Worm (Caenorhabditis elegans) whole organism, L1 larva: ENCODE data around the gene zipt-2.3.
A peak's percentile ranks its signal among the peaks of the same experiment; 100 is the strongest.

ENCODE experiments used
- ceh-82 ChIP-seq, 3 experiments: fragments of 150-350 bp in 1 of 3; sonication (generic microtip) in 2 of 3; optimal IDR thresholded peaks; 2 replicates each; lab custom pipeline; 2014 to 2017; ENCODE audit warnings: missing biosample characterization in 3 of 3, missing genetic modification characterization in 3 of 3
- nhr-237 ChIP-seq: fragments of 150-350 bp; optimal IDR thresholded peaks from 2 replicates; lab custom pipeline; 2014; ENCODE audit warnings: missing biosample characterization, missing genetic modification characterization
- nhr-85 ChIP-seq: sonication (generic microtip); peaks from one replicate; lab custom pipeline; 2016; ENCODE audit warnings: missing genetic modification characterization, inconsistent platforms, missing compliant biosample characterization
- rnt-1 ChIP-seq: sonication (generic microtip); optimal IDR thresholded peaks from 2 replicates; lab custom pipeline; 2016; ENCODE audit warnings: mild to moderate bottlenecking, missing genetic modification characterization, moderate library complexity, missing compliant biosample characterization
- tlp-1 ChIP-seq: fragments of 150-350 bp; optimal IDR thresholded peaks from 2 replicates; lab custom pipeline; 2014; ENCODE audit warnings: missing biosample characterization, missing genetic modification characterization

ce11 chrII:13723754-13724153 lies 8.1 kb upstream of the zipt-2.3 start:
- TF ChIP-seq nhr-237 (tag; lab: Kevin White, UChicago) = no peak
- TF ChIP-seq rnt-1 (tag; lab: Kevin White, UChicago) = no peak
- TF ChIP-seq tlp-1 = no peak
- TF ChIP-seq ceh-82 (tag; optimal IDR thresholded peaks at IDR 0.05; lab: Kevin White, UChicago) = no peak
- TF ChIP-seq nhr-85 (tag; lab: Kevin White, UChicago) = peak; percentile 1
